Fruit fly (Drosophila melanogaster) whole organism, embryonic: ENCODE measurements around the gene CG13126.

Experiments used
- CG11695 ChIP-seq: fragments of 200-800 bp; sonication (Bioruptor generic); IDR thresholded peaks from 3 replicates; pipeline ENCODE4 v1.3.6; 2022; ENCODE audit warnings: missing biosample characterization, missing genetic modification characterization
- CG12942 ChIP-seq: fragments of 200-800 bp; sonication (Bioruptor generic); optimal IDR thresholded peaks from 3 replicates; lab custom pipeline; 2016; ENCODE audit warnings: missing biosample characterization, missing genetic modification characterization
- CG13123 ChIP-seq: fragments of 200-800 bp; sonication (Bioruptor generic); optimal IDR thresholded peaks from 2 replicates; lab custom pipeline; 2016; ENCODE audit warnings: missing biosample characterization, missing genetic modification characterization
- CG13775 ChIP-seq: fragments of 200-800 bp; sonication (Bioruptor generic); optimal IDR thresholded peaks from 3 replicates; lab custom pipeline; 2017; ENCODE audit warnings: missing biosample characterization, mild to moderate bottlenecking, missing genetic modification characterization
- CG15269 ChIP-seq: fragments of 200-800 bp; sonication (Bioruptor generic); optimal IDR thresholded peaks from 2 replicates; lab custom pipeline; 2018; ENCODE audit warnings: missing biosample characterization, mild to moderate bottlenecking, missing genetic modification characterization, moderate library complexity
- CG15696 ChIP-seq: fragments of 200-800 bp; sonication (Bioruptor generic); optimal IDR thresholded peaks from 2 replicates; lab custom pipeline; 2019; ENCODE audit warnings: missing biosample characterization, mild to moderate bottlenecking, missing genetic modification characterization, moderate library complexity
- CG16815 ChIP-seq: fragments of 200-800 bp; sonication (Bioruptor generic); optimal IDR thresholded peaks from 3 replicates; lab custom pipeline; 2017; ENCODE audit warnings: missing biosample characterization, mild to moderate bottlenecking, missing genetic modification characterization
- CG17829 ChIP-seq: fragments of 200-800 bp; optimal IDR thresholded peaks from 2 replicates; lab custom pipeline; 2019; ENCODE audit warnings: missing biosample characterization, mild to moderate bottlenecking, missing genetic modification characterization, moderate library complexity
- CG18011 ChIP-seq: fragments of 200-800 bp; sonication (Bioruptor generic); optimal IDR thresholded peaks from 2 replicates; lab custom pipeline; 2017; ENCODE audit warnings: missing biosample characterization, missing genetic modification characterization, mild to moderate bottlenecking, moderate library complexity, missing genotype
- CG18262 ChIP-seq: fragments of 200-800 bp; optimal IDR thresholded peaks from 3 replicates; lab custom pipeline; 2019; ENCODE audit warnings: missing biosample characterization, mild to moderate bottlenecking, missing genetic modification characterization, moderate library complexity
- CG30403 ChIP-seq: fragments of 200-800 bp; sonication (Bioruptor generic); optimal IDR thresholded peaks from 3 replicates; lab custom pipeline; 2016; ENCODE audit warnings: missing biosample characterization, missing genetic modification characterization
- CG4282 ChIP-seq: fragments of 200-800 bp; sonication (Bioruptor generic); optimal IDR thresholded peaks from 2 replicates; lab custom pipeline; 2016; ENCODE audit warnings: missing biosample characterization, missing genetic modification characterization
- CG4404 ChIP-seq: fragments of 200-800 bp; sonication (Bioruptor generic); IDR thresholded peaks from 2 replicates; pipeline ENCODE4 v1.3.6; 2022; ENCODE audit warnings: missing biosample characterization, missing genetic modification characterization
- CG6813 ChIP-seq: fragments of 200-800 bp; sonication (Bioruptor generic); optimal IDR thresholded peaks from 2 replicates; lab custom pipeline; 2017; ENCODE audit warnings: missing biosample characterization, missing genetic modification characterization, mild to moderate bottlenecking, moderate library complexity, missing genetic modification reagents
- CG8388 ChIP-seq: fragments of 200-800 bp; sonication (Bioruptor generic); optimal IDR thresholded peaks from 2 replicates; lab custom pipeline; 2019; ENCODE audit warnings: missing biosample characterization, mild to moderate bottlenecking, missing genetic modification characterization, moderate library complexity
- Camta ChIP-seq: fragments of 200-800 bp; sonication (Bioruptor generic); optimal IDR thresholded peaks from 2 replicates; lab custom pipeline; 2016; ENCODE audit warnings: missing biosample characterization, missing genetic modification characterization
- Chrac-16 ChIP-seq: fragments of 200-800 bp; sonication (Bioruptor generic); optimal IDR thresholded peaks from 3 replicates; lab custom pipeline; 2016; ENCODE audit warnings: missing biosample characterization, missing genetic modification characterization
- Dbx ChIP-seq: fragments of 200-800 bp; sonication (Bioruptor generic); IDR thresholded peaks from 3 replicates; pipeline ENCODE4 v1.3.6; 2022; ENCODE audit warnings: missing biosample characterization, missing genetic modification characterization
- Dp ChIP-seq: fragments of 200-800 bp; sonication (Bioruptor generic); optimal IDR thresholded peaks from 2 replicates; lab custom pipeline; 2018; ENCODE audit warnings: missing biosample characterization, mild to moderate bottlenecking, missing genetic modification characterization, moderate library complexity
- E2f1 ChIP-seq: fragments of 200-800 bp; sonication (Bioruptor generic); IDR thresholded peaks from 2 replicates; pipeline ENCODE4 v1.3.6; 2022; ENCODE audit warnings: missing biosample characterization, missing genetic modification characterization
- E2f2 ChIP-seq: fragments of 200-800 bp; sonication (Bioruptor generic); IDR thresholded peaks from 2 replicates; pipeline ENCODE4 v1.3.6; 2022; ENCODE audit warnings: missing biosample characterization, missing genetic modification characterization
- Mes4 ChIP-seq: fragments of 200-800 bp; sonication (Bioruptor generic); optimal IDR thresholded peaks from 2 replicates; lab custom pipeline; 2016; ENCODE audit warnings: missing biosample characterization, missing genetic modification characterization
- Oaz ChIP-seq: fragments of 200-800 bp; sonication (Bioruptor generic); IDR thresholded peaks from 2 replicates; pipeline ENCODE4 v1.3.6; 2022; ENCODE audit warnings: missing biosample characterization, missing genetic modification characterization
- Rfx ChIP-seq: fragments of 200-800 bp; sonication (Bioruptor generic); IDR thresholded peaks from 2 replicates; pipeline ENCODE4 v1.3.6; 2022; ENCODE audit warnings: missing biosample characterization, missing genetic modification characterization
- Trl ChIP-seq, 3 experiments: fragments of >200 bp in 2 of 3; fragments of 200-800 bp in 1 of 3; sonication (Bioruptor generic) in 1 of 3; optimal IDR thresholded peaks; 2 replicates in 1 of 3; 3 replicates in 2 of 3; lab custom pipeline; 2016 to 2017; ENCODE audit warnings: missing biosample characterization in 1 of 3, missing genetic modification characterization in 1 of 3
- YL-1 ChIP-seq: fragments of 200-800 bp; sonication (Bioruptor generic); optimal IDR thresholded peaks from 3 replicates; lab custom pipeline; 2017; ENCODE audit warnings: missing biosample characterization, mild to moderate bottlenecking, missing genetic modification characterization
- abd-A ChIP-seq: fragments of 200-800 bp; sonication (Bioruptor generic); optimal IDR thresholded peaks from 3 replicates; lab custom pipeline; 2019; ENCODE audit warnings: missing biosample characterization, mild to moderate bottlenecking, missing genetic modification characterization, moderate library complexity
- ara ChIP-seq: fragments of 200-800 bp; sonication (Bioruptor generic); IDR thresholded peaks from 2 replicates; pipeline ENCODE4 v1.3.6; 2022; ENCODE audit warnings: missing biosample characterization, missing genetic modification characterization
- br ChIP-seq: fragments of >200 bp; optimal IDR thresholded peaks from 2 replicates; lab custom pipeline; 2017
- cwo ChIP-seq: fragments of 200-800 bp; sonication (Bioruptor generic); optimal IDR thresholded peaks from 3 replicates; lab custom pipeline; 2017; ENCODE audit warnings: missing biosample characterization, missing genetic modification characterization, mild to moderate bottlenecking, moderate library complexity, missing genetic modification reagents
- dimm ChIP-seq: fragments of 200-800 bp; sonication (Bioruptor generic); IDR thresholded peaks from 2 replicates; pipeline ENCODE4 v1.3.6; 2022; ENCODE audit warnings: missing biosample characterization, missing genetic modification characterization
- esg ChIP-seq: fragments of 200-800 bp; sonication (Bioruptor generic); conservative IDR thresholded peaks from 2 replicates; pipeline ENCODE4 v1.3.6; 2022; ENCODE audit warnings: missing biosample characterization, missing genetic modification characterization
- gcm ChIP-seq: fragments of 200-800 bp; sonication (Bioruptor generic); optimal IDR thresholded peaks from 2 replicates; lab custom pipeline; 2019; ENCODE audit warnings: missing biosample characterization, mild to moderate bottlenecking, missing genetic modification characterization, moderate library complexity
- jumu ChIP-seq: fragments of 200-800 bp; sonication (Bioruptor generic); optimal IDR thresholded peaks from 3 replicates; lab custom pipeline; 2016; ENCODE audit warnings: missing biosample characterization, missing genetic modification characterization
- lab ChIP-seq: fragments of 200-800 bp; sonication (Bioruptor generic); optimal IDR thresholded peaks from 3 replicates; lab custom pipeline; 2017; ENCODE audit warnings: missing biosample characterization, missing genetic modification characterization, mild to moderate bottlenecking, moderate library complexity, missing genetic modification reagents
- mirr ChIP-seq: fragments of 200-800 bp; sonication (Bioruptor generic); optimal IDR thresholded peaks from 3 replicates; lab custom pipeline; 2018; ENCODE audit warnings: missing biosample characterization, mild to moderate bottlenecking, missing genetic modification characterization
- phol ChIP-seq: fragments of 200-800 bp; sonication (Bioruptor generic); optimal IDR thresholded peaks from 3 replicates; lab custom pipeline; 2018; ENCODE audit warnings: missing biosample characterization, mild to moderate bottlenecking, missing genetic modification characterization, moderate library complexity
- repo ChIP-seq: fragments of 200-800 bp; sonication (Bioruptor generic); optimal IDR thresholded peaks from 2 replicates; lab custom pipeline; 2016; ENCODE audit warnings: missing biosample characterization, missing genetic modification characterization
- sd ChIP-seq: fragments of 200-800 bp; sonication (Bioruptor generic); optimal IDR thresholded peaks from 3 replicates; lab custom pipeline; 2018; ENCODE audit warnings: missing biosample characterization, mild to moderate bottlenecking, missing genetic modification characterization, moderate library complexity
- sens-2 ChIP-seq: fragments of 200-800 bp; sonication (Bioruptor generic); IDR thresholded peaks from 2 replicates; pipeline ENCODE4 v1.3.6; 2022; ENCODE audit warnings: missing biosample characterization, missing genetic modification characterization
- sima ChIP-seq: fragments of 200-800 bp; sonication (Bioruptor generic); optimal IDR thresholded peaks from 2 replicates; lab custom pipeline; 2016; ENCODE audit warnings: missing biosample characterization, missing genetic modification characterization
- sisA ChIP-seq: fragments of 200-800 bp; sonication (Bioruptor generic); IDR thresholded peaks from 2 replicates; pipeline ENCODE4 v1.3.6; 2022; ENCODE audit warnings: missing biosample characterization, missing genetic modification characterization
- slbo ChIP-seq: fragments of 200-800 bp; sonication (Bioruptor generic); IDR thresholded peaks from 2 replicates; pipeline ENCODE4 v1.3.6; 2022; ENCODE audit warnings: missing biosample characterization, missing genetic modification characterization
- slp2 ChIP-seq: fragments of 200-800 bp; sonication (Bioruptor generic); optimal IDR thresholded peaks from 2 replicates; lab custom pipeline; 2016; ENCODE audit warnings: missing biosample characterization, missing genetic modification characterization
- sob ChIP-seq: fragments of 200-800 bp; sonication (Bioruptor generic); IDR thresholded peaks from 2 replicates; pipeline ENCODE4 v1.3.6; 2022; ENCODE audit warnings: missing biosample characterization, missing genetic modification characterization
- tap ChIP-seq: fragments of 200-800 bp; optimal IDR thresholded peaks from 3 replicates; lab custom pipeline; 2019; ENCODE audit warnings: missing biosample characterization, mild to moderate bottlenecking, missing genetic modification characterization, moderate library complexity
- tio ChIP-seq: fragments of 200-800 bp; sonication (Bioruptor generic); optimal IDR thresholded peaks from 2 replicates; lab custom pipeline; 2017; ENCODE audit warnings: missing biosample characterization, missing genetic modification characterization, inconsistent platforms
- wor ChIP-seq: fragments of 200-800 bp; sonication (Bioruptor generic); IDR thresholded peaks from 2 replicates; pipeline ENCODE4 v1.3.6; 2022; ENCODE audit warnings: missing biosample characterization, missing genetic modification characterization
- z ChIP-seq: fragments of 200-800 bp; sonication (Bioruptor generic); IDR thresholded peaks from 3 replicates; pipeline ENCODE4 v1.3.6; 2022; ENCODE audit warnings: missing biosample characterization, missing genetic modification characterization

CG13126 gene

dm6 chr2L:9966983-9967737 lies 13.2 kb upstream of the CG13126 start, which contains the start of the genes Dref and RpL13 (continued):
- TF ChIP-seq CG18262 (tag; lab: Kevin White, UChicago) = peak; percentile 80
- TF ChIP-seq E2f2 (GFP tag; lab: Robert Waterston, UW) = peak; percentile 84
- TF ChIP-seq Chrac-16 (GFP tag; lab: Kevin White, UChicago) = peak; percentile 58
- TF ChIP-seq CG12942 = peak; percentile 69
- peak; percentile 82 for TF ChIP-seq jumu
- TF ChIP-seq abd-A (tag; lab: Kevin White, UChicago) = no peak
- peak; percentile 85 for TF ChIP-seq CG18011 (GFP tag; lab: Kevin White, UChicago)
- TF ChIP-seq CG15696 = peak; percentile 55
- TF ChIP-seq Camta (GFP tag; lab: Kevin White, UChicago) = peak; percentile 88
- TF ChIP-seq esg = peak; percentile 52
- peak; percentile 77 for TF ChIP-seq Dbx (GFP tag; lab: Robert Waterston, UW)
- peak; percentile 95 for TF ChIP-seq Mes4 (GFP tag; lab: Kevin White, UChicago)
- TF ChIP-seq sd (tag; lab: Kevin White, UChicago) = peak; percentile 66
- peak; percentile 97 for TF ChIP-seq CG13123
- TF ChIP-seq Trl (optimal IDR thresholded peaks at IDR 0.05; lab: Kevin White, UChicago) = no peak
- peak; percentile 90 for TF ChIP-seq Trl (GFP tag; optimal IDR thresholded peaks at IDR 0.05; lab: Kevin White, UChicago)
- peak; percentile 92 for TF ChIP-seq sens-2 (GFP tag; lab: Robert Waterston, UW)
- TF ChIP-seq sisA (GFP tag; lab: Robert Waterston, UW) = 0 out of 2 replicates have a peak, but pooled peaks have one; percentile 19
- TF ChIP-seq YL-1 (GFP tag; lab: Kevin White, UChicago) = peak; percentile 100
- TF ChIP-seq sima = peak; percentile 65
- TF ChIP-seq CG13775 = peak; percentile 94
- peak; percentile 75 for TF ChIP-seq ara
- peak; percentile 88 for TF ChIP-seq Rfx (GFP tag; lab: Robert Waterston, UW)
- peak; percentile 58 for TF ChIP-seq repo (GFP tag; lab: Kevin White, UChicago)
- peak; percentile 77 for TF ChIP-seq slbo (GFP tag; lab: Robert Waterston, UW)
- TF ChIP-seq CG17829 (tag; lab: Kevin White, UChicago) = peak; percentile 86
- TF ChIP-seq wor = no peak
- TF ChIP-seq lab (GFP tag; lab: Kevin White, UChicago) = peak; percentile 96
- TF ChIP-seq phol (tag; lab: Kevin White, UChicago) = peak; percentile 74
- no peak for TF ChIP-seq br (lab: Kevin White, UChicago)
- peak; percentile 83 for TF ChIP-seq sob (GFP tag; lab: Robert Waterston, UW)
- peak; percentile 76 for TF ChIP-seq CG8388 (GFP tag; lab: Kevin White, UChicago)
- TF ChIP-seq mirr = peak; percentile 98
- peak; percentile 93 for TF ChIP-seq CG6813 (GFP tag; lab: Kevin White, UChicago)
- TF ChIP-seq Dp (GFP tag; lab: Kevin White, UChicago) = peak; percentile 73
- peak; percentile 90 for TF ChIP-seq slp2 (GFP tag; lab: Kevin White, UChicago)
- peak; percentile 26; the same call in 1 of the 2 replicates for TF ChIP-seq CG4404 (GFP tag; lab: Robert Waterston, UW)
- TF ChIP-seq CG4282 (GFP tag; lab: Kevin White, UChicago) = peak; percentile 83
- peak; percentile 81 for TF ChIP-seq cwo (GFP tag; lab: Kevin White, UChicago)
- TF ChIP-seq z (GFP tag; lab: Robert Waterston, UW) = peak; percentile 51; the same call in 1 of the 3 replicates
- TF ChIP-seq CG30403 (GFP tag; lab: Kevin White, UChicago) = peak; percentile 80
- peak; percentile 31 for TF ChIP-seq CG16815 (GFP tag; lab: Kevin White, UChicago)
- TF ChIP-seq E2f1 (GFP tag; lab: Robert Waterston, UW) = peak; percentile 67
- peak; percentile 79 for TF ChIP-seq tap (tag; lab: Kevin White, UChicago)
- peak; percentile 71 for TF ChIP-seq Oaz (GFP tag; lab: Robert Waterston, UW)
- peak; percentile 87 for TF ChIP-seq CG15269 (tag; lab: Kevin White, UChicago)
- peak; percentile 59; the same call in 1 of the 3 replicates for TF ChIP-seq CG11695 (GFP tag; lab: Robert Waterston, UW)
- TF ChIP-seq dimm (GFP tag; lab: Robert Waterston, UW) = no peak; the same call in 1 of the 2 replicates
- TF ChIP-seq tio (GFP tag; lab: Kevin White, UChicago) = no peak
- TF ChIP-seq gcm (GFP tag; lab: Kevin White, UChicago) = peak; percentile 86
